Fruit fly (Drosophila melanogaster) whole organism, embryonic: Measurements from ENCODE around the gene wls.

Experiments
- CG13424 ChIP-seq: fragments of 200-800 bp; sonication (Bioruptor generic); optimal IDR thresholded peaks from 2 replicates; lab custom pipeline; 2019; ENCODE audit warnings: missing biosample characterization, mild to moderate bottlenecking, missing genetic modification characterization, moderate library complexity
- CG8359 ChIP-seq: fragments of 200-800 bp; sonication (Bioruptor generic); optimal IDR thresholded peaks from 2 replicates; lab custom pipeline; 2017; ENCODE audit warnings: missing biosample characterization, mild to moderate bottlenecking, missing genetic modification characterization, borderline replicate concordance
- gt ChIP-seq: fragments of 200-800 bp; sonication (Bioruptor generic); IDR thresholded peaks from 2 replicates; pipeline ENCODE4 v1.3.6; 2022; ENCODE audit warnings: missing biosample characterization, missing genetic modification characterization
- sna ChIP-seq: fragments of 200-800 bp; sonication (Bioruptor generic); IDR thresholded peaks from 2 replicates; pipeline ENCODE4 v1.3.6; 2022; ENCODE audit warnings: missing biosample characterization, missing genetic modification characterization; ENCODE audit not compliant: partially characterized antibody

- TF ChIP-seq CG13424 (tag; lab: Kevin White, UChicago), result no peak
- TF ChIP-seq sna (GFP tag; lab: Robert Waterston, UW), result no peak
- TF ChIP-seq gt (GFP tag; lab: Robert Waterston, UW), result no peak
- no peak for TF ChIP-seq CG8359 (GFP tag; lab: Kevin White, UChicago)
These were observed 17.3 kb upstream of the wls start for dm6 chr3L:11186768-11187167.
